Worm (Caenorhabditis elegans) whole organism, L4 larva: ENCODE data around the gene C30H6.8.

Experiments used
- ama-1 ChIP-seq: fragments of 150-350 bp; optimal IDR thresholded peaks from 2 replicates; lab custom pipeline; 2014; ENCODE audit warnings: inconsistent platforms, mixed read lengths
- ceh-44 ChIP-seq: fragments of 200-800 bp; sonication (Bioruptor generic); IDR thresholded peaks from 2 replicates; pipeline ENCODE4 v1.3.6; 2022; ENCODE audit warnings: missing genetic modification reagents, missing genetic modification characterization, missing compliant biosample characterization
- ceh-82 ChIP-seq: sonication (generic microtip); optimal IDR thresholded peaks from 2 replicates; lab custom pipeline; 2017; ENCODE audit warnings: missing biosample characterization, missing genetic modification characterization
- dve-1 ChIP-seq: sonication (generic microtip); optimal IDR thresholded peaks from 2 replicates; lab custom pipeline; 2017; ENCODE audit warnings: antibody characterized with exemption, mild to moderate bottlenecking, missing genetic modification characterization, missing compliant biosample characterization; ENCODE audit not compliant: insufficient read depth
- egl-27 ChIP-seq: sonication (generic microtip); optimal IDR thresholded peaks from 3 replicates; lab custom pipeline; 2017; ENCODE audit warnings: missing biosample characterization, missing genetic modification reagents, missing genetic modification characterization
- fkh-10 ChIP-seq: fragments of 150-350 bp; optimal IDR thresholded peaks from 2 replicates; lab custom pipeline; 2014; ENCODE audit warnings: missing biosample characterization, missing genetic modification reagents, missing genetic modification characterization
- gei-8 ChIP-seq: fragments of 200-800 bp; sonication (Bioruptor generic); optimal IDR thresholded peaks from 2 replicates; lab custom pipeline; 2018; ENCODE audit warnings: mild to moderate bottlenecking, missing genetic modification characterization, missing compliant biosample characterization
- madf-9 ChIP-seq: fragments of 200-800 bp; sonication (Bioruptor generic); conservative IDR thresholded peaks from 2 replicates; pipeline ENCODE4 v1.3.6; 2022; ENCODE audit warnings: missing genetic modification reagents, missing genetic modification characterization, missing compliant biosample characterization
- nhr-102 ChIP-seq: sonication (generic microtip); optimal IDR thresholded peaks from 2 replicates; lab custom pipeline; 2016; ENCODE audit warnings: mild to moderate bottlenecking, missing genetic modification characterization, moderate library complexity, missing compliant biosample characterization
- pqm-1 ChIP-seq: sonication (generic microtip); optimal IDR thresholded peaks from 2 replicates; lab custom pipeline; 2017; ENCODE audit warnings: missing biosample characterization, missing genetic modification characterization
- unc-62 ChIP-seq, 3 experiments: fragments of 150-350 bp in 1 of 3; sonication (generic microtip); optimal IDR thresholded peaks in 2 of 3; peaks in 1 of 3; 1 replicate in 1 of 3; 2 replicates in 2 of 3; lab custom pipeline; 2014 to 2017; ENCODE audit warnings: missing biosample characterization in 3 of 3, missing genetic modification characterization in 3 of 3, missing genetic modification reagents in 3 of 3, missing genotype in 1 of 3

DNA sequence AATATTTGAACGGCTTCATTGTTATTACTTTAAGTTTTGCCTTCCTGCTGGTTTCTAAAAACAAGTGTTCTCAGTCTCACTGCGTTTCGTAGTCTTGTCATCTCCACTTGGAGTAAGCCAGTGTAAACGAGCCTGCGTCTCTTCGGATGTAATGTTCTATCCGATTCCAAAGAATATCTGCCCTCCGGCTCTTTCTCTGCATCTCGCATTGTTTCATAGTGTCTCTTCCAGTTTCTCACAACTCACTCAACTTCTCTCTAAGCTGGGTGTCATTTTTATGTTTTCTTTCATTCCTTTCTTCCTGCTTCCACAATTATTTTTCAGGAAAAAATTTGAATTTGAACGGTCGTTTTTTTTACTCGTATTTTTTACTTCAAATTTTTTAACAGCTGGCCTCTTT is 44.8 kb downstream of the C30H6.8 start:
- TF ChIP-seq madf-9 (GFP tag; lab: Robert Waterston, UW) = no peak
- TF ChIP-seq gei-8 = no peak
- no peak for TF ChIP-seq dve-1 (tag; lab: Kevin White, UChicago)
- TF ChIP-seq nhr-102 (tag; lab: Kevin White, UChicago) = no peak
- no peak for TF ChIP-seq ceh-44
- no peak for TF ChIP-seq ama-1
- TF ChIP-seq unc-62 (GFP tag; optimal IDR thresholded peaks at IDR 0.05 in 1 of 2; lab: Kevin White, UChicago) = peak in 1 of 2 experiments; percentile 97
- TF ChIP-seq unc-62 (tag; optimal IDR thresholded peaks at IDR 0.05; lab: Kevin White, UChicago) = no peak
- no peak for TF ChIP-seq egl-27 (tag; lab: Kevin White, UChicago)
- no peak for TF ChIP-seq ceh-82 (tag; lab: Kevin White, UChicago)
- no peak for TF ChIP-seq fkh-10 (GFP tag; lab: Kevin White, UChicago)
- TF ChIP-seq pqm-1 (tag; lab: Kevin White, UChicago) = no peak
